Worm (Caenorhabditis elegans): ENCODE data around the gene ZK1055.7.

Gene ZK1055.7

ce11 chrV:6605275-6605674, at the start of gene ZK1055.7:
Gene ZK1055.7 (minus strand): TSS chrV:6605375.
- TF ChIP-seq nfya-1 (tag; optimal IDR thresholded peaks at IDR 0.05): no peak
- TF ChIP-seq rnt-1 (tag; optimal IDR thresholded peaks at IDR 0.05): no peak
- no peak for TF ChIP-seq elt-2 (tag; optimal IDR thresholded peaks at IDR 0.05)
- no peak for TF ChIP-seq C38D4.7 (GFP tag; optimal IDR thresholded peaks at IDR 0.05)
- TF ChIP-seq sdc-2 (tag; optimal IDR thresholded peaks at IDR 0.05): no peak
- TF ChIP-seq fkh-10 (GFP tag; optimal IDR thresholded peaks at IDR 0.05): no peak
- no peak for TF ChIP-seq lim-6 (tag; optimal IDR thresholded peaks at IDR 0.05)
- TF ChIP-seq mec-3 (tag; optimal IDR thresholded peaks at IDR 0.05; ENCODE audit: borderline replicate concordance): no peak

- TF ChIP-seq pat-9 (tag; optimal IDR thresholded peaks at IDR 0.05): no peak
- no peak for TF ChIP-seq elt-2 (tag; optimal IDR thresholded peaks at IDR 0.05)
- TF ChIP-seq ceh-9 (tag; optimal IDR thresholded peaks at IDR 0.05): no peak
- no peak for TF ChIP-seq che-1 (tag; optimal IDR thresholded peaks at IDR 0.05)
- TF ChIP-seq ceh-45 (GFP tag; IDR thresholded peaks at IDR 0.05): no peak
- TF ChIP-seq ceh-34 (tag; optimal IDR thresholded peaks at IDR 0.05): no peak
- no peak for TF ChIP-seq Y22D7AL.16 (tag; optimal IDR thresholded peaks at IDR 0.05)
- no peak for TF ChIP-seq fkh-10 (GFP tag; optimal IDR thresholded peaks at IDR 0.05)
- no peak for TF ChIP-seq unc-3 (GFP tag; conservative IDR thresholded peaks at IDR 0.05)
- no peak for TF ChIP-seq unc-3 (tag; optimal IDR thresholded peaks at IDR 0.05)
- no peak for TF ChIP-seq F13H6.1 (tag; optimal IDR thresholded peaks at IDR 0.05)
- TF ChIP-seq gmeb-2 (tag; optimal IDR thresholded peaks at IDR 0.05): no peak
- no peak for TF ChIP-seq ama-1 (optimal IDR thresholded peaks at IDR 0.05)
- TF ChIP-seq ceh-30 (tag; optimal IDR thresholded peaks at IDR 0.05): no peak
Measured at ce11 chrV:6652051-6652450, 46.9 kb upstream of the ZK1055.7 start, which contains the start of gene T10H9.8. Gene T10H9.8 (plus strand): TSS chrV:6652351.

ce11 chrV:6650508-6650907, 45.3 kb upstream of the ZK1055.7 start:
- TF ChIP-seq Y22D7AL.16 (tag; optimal IDR thresholded peaks at IDR 0.05) (no peak), syd-9 (tag; optimal IDR thresholded peaks at IDR 0.05) (no peak), rnt-1 (tag; optimal IDR thresholded peaks at IDR 0.05) (no peak), hlh-6 (tag; optimal IDR thresholded peaks at IDR 0.05) (no peak), C08G9.2 (tag; optimal IDR thresholded peaks at IDR 0.05) (no peak), pha-4 (tag; optimal IDR thresholded peaks at IDR 0.05) (no peak), hlh-8 (tag; optimal IDR thresholded peaks at IDR 0.05) (no peak), unc-86 (tag; optimal IDR thresholded peaks at IDR 0.05) (no peak)

ce11 chrV:6649317-6649716, 44.1 kb upstream of the ZK1055.7 start, which contains the start of gene T10H9.1:
Gene T10H9.1 (plus strand): TSS chrV:6649617.
- TF ChIP-seq ceh-22 (tag; optimal IDR thresholded peaks at IDR 0.05) (no peak), pros-1 (tag; optimal IDR thresholded peaks at IDR 0.05) (no peak), nhr-232 (tag; optimal IDR thresholded peaks at IDR 0.05) (no peak)

ce11 chrV:6645810-6646209, 40.6 kb upstream of the ZK1055.7 start:
- TF ChIP-seq unc-55 (GFP tag; optimal IDR thresholded peaks at IDR 0.05) (no peak), sox-4 (tag; optimal IDR thresholded peaks at IDR 0.05) (no peak), pag-3 (tag; optimal IDR thresholded peaks at IDR 0.05; ENCODE audit: borderline replicate concordance) (no peak)

- TF ChIP-seq ama-1 (optimal IDR thresholded peaks at IDR 0.05) (no peak), ztf-16 (tag; optimal IDR thresholded peaks at IDR 0.05) (no peak), unc-42 (tag; optimal IDR thresholded peaks at IDR 0.05) (no peak), fkh-10 (GFP tag; optimal IDR thresholded peaks at IDR 0.05) (no peak), ceh-19 (GFP tag; optimal IDR thresholded peaks at IDR 0.05) (no peak), pha-4 (tag; optimal IDR thresholded peaks at IDR 0.05) (no peak), ceh-31 (tag; optimal IDR thresholded peaks at IDR 0.05) (no peak), pax-1 (tag; optimal IDR thresholded peaks at IDR 0.05) (no peak), sox-2 (GFP tag; IDR thresholded peaks at IDR 0.05) (no peak), pros-1 (tag; optimal IDR thresholded peaks at IDR 0.05) (no peak), hlh-15 (tag; optimal IDR thresholded peaks at IDR 0.05) (no peak), zip-5 (tag; optimal IDR thresholded peaks at IDR 0.05) (no peak), sdc-2 (tag; optimal IDR thresholded peaks at IDR 0.05) (no peak), ceh-24 (tag; optimal IDR thresholded peaks at IDR 0.05) (no peak), C08G9.2 (tag; optimal IDR thresholded peaks at IDR 0.05) (no peak), hlh-6 (tag; optimal IDR thresholded peaks at IDR 0.05) (no peak), fkh-6 (tag; optimal IDR thresholded peaks at IDR 0.05) (no peak), elt-2 (tag; optimal IDR thresholded peaks at IDR 0.05) (no peak), ceh-14 (tag; optimal IDR thresholded peaks at IDR 0.05) (no peak)
Measured at ce11 chrV:6632925-6633324, 27.8 kb upstream of the ZK1055.7 start, which contains the start of gene scd-2. Gene scd-2 (plus strand): TSS chrV:6633225.
